Worm (Caenorhabditis elegans) whole organism, mixed stage, embryonic: Measurements from ENCODE around the gene F20D6.5.

Experiments
- blmp-1 ChIP-seq: fragments of 150-350 bp; optimal IDR thresholded peaks from 2 replicates; lab custom pipeline; 2014; ENCODE audit warnings: missing biosample characterization, missing genetic modification characterization
- ceh-39 ChIP-seq: fragments of 150-350 bp; optimal IDR thresholded peaks from 2 replicates; lab custom pipeline; 2014; ENCODE audit warnings: missing biosample characterization, missing genetic modification characterization
- ceh-83 ChIP-seq: fragments of 200-800 bp; sonication (Bioruptor generic); optimal IDR thresholded peaks from 2 replicates; lab custom pipeline; 2018; ENCODE audit warnings: mild to moderate bottlenecking, missing genetic modification characterization, missing compliant biosample characterization
- ces-1 ChIP-seq: fragments of 150-350 bp; optimal IDR thresholded peaks from 2 replicates; lab custom pipeline; 2014; ENCODE audit warnings: missing biosample characterization, missing genetic modification reagents, missing genetic modification characterization
- elt-1 ChIP-seq: sonication (generic microtip); optimal IDR thresholded peaks from 2 replicates; lab custom pipeline; 2017; ENCODE audit warnings: missing genetic modification characterization, mild to moderate bottlenecking, missing compliant biosample characterization, antibody characterized with exemption, moderate library complexity, borderline replicate concordance; ENCODE audit not compliant: insufficient read depth
- flh-1 ChIP-seq: fragments of 200-800 bp; sonication (Bioruptor generic); optimal IDR thresholded peaks from 2 replicates; lab custom pipeline; 2018; ENCODE audit warnings: mild to moderate bottlenecking, missing genetic modification characterization, moderate library complexity, missing compliant biosample characterization
- ham-2 ChIP-seq: fragments of 200-800 bp; sonication (Bioruptor generic); optimal IDR thresholded peaks from 2 replicates; lab custom pipeline; 2018; ENCODE audit warnings: mild to moderate bottlenecking, missing genetic modification characterization, missing compliant biosample characterization
- hlh-1 ChIP-seq: fragments of 150-350 bp; optimal IDR thresholded peaks from 2 replicates; lab custom pipeline; 2014; ENCODE audit warnings: missing biosample characterization, missing genetic modification reagents, missing genetic modification characterization
- lin-13 ChIP-seq: fragments of 150-350 bp; optimal IDR thresholded peaks from 2 replicates; lab custom pipeline; 2014; ENCODE audit warnings: missing biosample characterization, missing genetic modification characterization
- lin-32 ChIP-seq: fragments of 200-800 bp; sonication (Bioruptor generic); optimal IDR thresholded peaks from 2 replicates; lab custom pipeline; 2018; ENCODE audit warnings: mild to moderate bottlenecking, missing genetic modification characterization, missing compliant biosample characterization
- lsy-2 ChIP-seq: fragments of 150-350 bp; optimal IDR thresholded peaks from 2 replicates; lab custom pipeline; 2014; ENCODE audit warnings: missing biosample characterization, missing genetic modification characterization
- mep-1 ChIP-seq: fragments of 150-350 bp; optimal IDR thresholded peaks from 2 replicates; lab custom pipeline; 2017; ENCODE audit warnings: missing biosample characterization, missing genetic modification reagents, missing genetic modification characterization, inconsistent platforms
- mls-2 ChIP-seq: sonication (generic microtip); optimal IDR thresholded peaks from 2 replicates; lab custom pipeline; 2016; ENCODE audit warnings: mild to moderate bottlenecking, missing genetic modification characterization, moderate library complexity, missing compliant biosample characterization
- nhr-12 ChIP-seq: fragments of 150-350 bp; optimal IDR thresholded peaks from 2 replicates; lab custom pipeline; 2014; ENCODE audit warnings: missing biosample characterization, missing genetic modification characterization
- nhr-237 ChIP-seq: fragments of 150-350 bp; optimal IDR thresholded peaks from 2 replicates; lab custom pipeline; 2014; ENCODE audit warnings: missing biosample characterization, missing genetic modification characterization
- nhr-28 ChIP-seq: fragments of 150-350 bp; optimal IDR thresholded peaks from 2 replicates; lab custom pipeline; 2014; ENCODE audit warnings: missing biosample characterization, missing genetic modification characterization
- pha-4 ChIP-seq: fragments of 150-350 bp; optimal IDR thresholded peaks from 2 replicates; lab custom pipeline; 2018; ENCODE audit warnings: missing biosample characterization, missing genetic modification reagents, missing genetic modification characterization
- sem-2 ChIP-seq: fragments of 200-800 bp; sonication (Bioruptor generic); optimal IDR thresholded peaks from 2 replicates; lab custom pipeline; 2018; ENCODE audit warnings: mild to moderate bottlenecking, missing genetic modification characterization, missing compliant biosample characterization
- snpc-4 ChIP-seq: fragments of 150-350 bp; optimal IDR thresholded peaks from 2 replicates; lab custom pipeline; 2014; ENCODE audit warnings: missing biosample characterization, missing genetic modification characterization
- sptf-1 ChIP-seq: sonication (generic microtip); optimal IDR thresholded peaks from 2 replicates; lab custom pipeline; 2017; ENCODE audit warnings: mild to moderate bottlenecking, missing genetic modification characterization, moderate library complexity, missing compliant biosample characterization
- tbx-8 ChIP-seq: fragments of 200-800 bp; sonication (Bioruptor generic); optimal IDR thresholded peaks from 2 replicates; lab custom pipeline; 2018; ENCODE audit warnings: mild to moderate bottlenecking, missing genetic modification characterization, moderate library complexity, missing compliant biosample characterization
- unc-120 ChIP-seq: sonication (generic microtip); optimal IDR thresholded peaks from 2 replicates; lab custom pipeline; 2017; ENCODE audit warnings: missing genetic modification characterization, missing compliant biosample characterization; ENCODE audit not compliant: poor library complexity, severe bottlenecking
- unc-62 ChIP-seq: fragments of 150-350 bp; optimal IDR thresholded peaks from 2 replicates; lab custom pipeline; 2014; ENCODE audit warnings: missing biosample characterization, missing genetic modification reagents, missing genetic modification characterization
- ztf-11 ChIP-seq: fragments of 150-350 bp; optimal IDR thresholded peaks from 2 replicates; lab custom pipeline; 2014; ENCODE audit warnings: missing biosample characterization, missing genetic modification characterization

The F20D6.5 gene

ce11 chrV:8157446-8157845 is 4.3 kb upstream of the F20D6.5 start, which contains the start of gene sul-2:
TSS of gene sul-2 (plus strand) at chrV:8157746.
- TF ChIP-seq snpc-4 (tag; lab: Kevin White, UChicago) (no peak), lsy-2 (no peak), ztf-11 (tag; lab: Kevin White, UChicago) (no peak), pha-4 (no peak), flh-1 (no peak)

ce11 chrV:8159629-8160028 is 2.1 kb upstream of the F20D6.5 start, which contains the start of gene F20D6.6:
TSS of gene F20D6.6 (plus strand) at chrV:8159929.
- TF ChIP-seq unc-62 (GFP tag; lab: Kevin White, UChicago) = no peak
- no peak for TF ChIP-seq lin-13 (tag; lab: Kevin White, UChicago)
- no peak for TF ChIP-seq elt-1 (tag; lab: Kevin White, UChicago)
- TF ChIP-seq ceh-83 (GFP tag; lab: Kevin White, UChicago) = no peak
- no peak for TF ChIP-seq hlh-1 (tag; lab: Kevin White, UChicago)
- TF ChIP-seq sptf-1 (tag; lab: Kevin White, UChicago) = no peak
- TF ChIP-seq mls-2 (tag; lab: Kevin White, UChicago) = no peak
- no peak for TF ChIP-seq tbx-8 (GFP tag; lab: Kevin White, UChicago)
- no peak for TF ChIP-seq unc-120
- no peak for TF ChIP-seq nhr-237 (tag; lab: Kevin White, UChicago)

ce11 chrV:8163199-8163598 is 1.4 kb downstream of the F20D6.5 start:
- TF ChIP-seq mls-2 (tag; lab: Kevin White, UChicago) = no peak
- no peak for TF ChIP-seq ztf-11 (tag; lab: Kevin White, UChicago)
- TF ChIP-seq, all 35 proteins: peak for 0

ce11 chrV:8168219-8168962 is 6.6 kb downstream of the F20D6.5 start, which contains the start of gene F20D6.8:
TSS of gene F20D6.8 (minus strand) at chrV:8168269.
- TF ChIP-seq snpc-4 (tag; lab: Kevin White, UChicago) (no peak), ces-1 (peak; percentile 32)
- TF ChIP-seq, all 35 proteins: peak for 1

- TF ChIP-seq tbx-8 (GFP tag; lab: Kevin White, UChicago) (no peak), sem-2 (GFP tag; lab: Kevin White, UChicago) (no peak), ceh-83 (GFP tag; lab: Kevin White, UChicago) (no peak), mls-2 (tag; lab: Kevin White, UChicago) (no peak), lin-32 (GFP tag; lab: Kevin White, UChicago) (no peak), unc-120 (no peak), sptf-1 (tag; lab: Kevin White, UChicago) (no peak), blmp-1 (no peak), flh-1 (no peak)
- TF ChIP-seq, all 35 proteins: peak for 0
These were observed 7.4 kb downstream of the F20D6.5 start for ce11 chrV:8169150-8169549.

ce11 chrV:8170300-8170699 is 8.5 kb downstream of the F20D6.5 start:
- peak; percentile 56 for TF ChIP-seq ces-1
- no peak for TF ChIP-seq pha-4

ce11 chrV:8171688-8172087 is 9.9 kb downstream of the F20D6.5 start:
- TF ChIP-seq ham-2 (GFP tag; lab: Kevin White, UChicago) (no peak), sptf-1 (tag; lab: Kevin White, UChicago) (no peak), blmp-1 (no peak), mep-1 (tag; lab: Kevin White, UChicago) (no peak), ztf-11 (tag; lab: Kevin White, UChicago) (no peak), nhr-28 (tag; lab: Kevin White, UChicago) (no peak), lin-32 (GFP tag; lab: Kevin White, UChicago) (no peak), nhr-12 (tag; lab: Kevin White, UChicago) (no peak), ceh-39 (tag; lab: Kevin White, UChicago) (no peak), lin-13 (tag; lab: Kevin White, UChicago) (no peak), unc-120 (no peak), tbx-8 (GFP tag; lab: Kevin White, UChicago) (no peak)
